Worm (Caenorhabditis elegans) whole organism, early embryonic: ENCODE measurements around the gene D2096.9.
A peak's percentile ranks its signal among the peaks of the same experiment; 100 is the strongest.

ENCODE experiments used
- B0310.2 ChIP-seq: sonication (generic microtip); optimal IDR thresholded peaks from 2 replicates; lab custom pipeline; 2016; ENCODE audit warnings: mild to moderate bottlenecking, missing genetic modification characterization, missing compliant biosample characterization
- ama-1 ChIP-seq: fragments of 150-350 bp; optimal IDR thresholded peaks from 2 replicates; lab custom pipeline; 2014

DNA sequence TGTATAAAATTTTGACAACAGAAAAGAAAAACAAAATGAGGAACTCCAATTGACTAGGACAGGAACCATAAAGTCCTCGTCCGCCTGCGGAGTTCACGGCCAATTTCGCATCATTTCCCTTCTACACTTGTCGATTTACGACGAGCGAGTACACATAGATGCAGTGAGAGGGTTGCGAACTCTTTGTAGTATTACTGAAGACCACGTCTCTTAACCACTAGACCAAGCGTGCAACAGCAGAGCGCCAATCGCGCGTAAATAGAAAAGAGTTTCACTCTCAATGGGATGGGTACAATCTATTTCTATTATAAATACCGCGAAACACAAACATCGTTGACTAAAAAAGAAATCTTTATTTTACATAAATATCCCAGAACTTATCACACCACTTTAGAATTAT, 7.2 kb downstream of the D2096.9 start:
- no peak for TF ChIP-seq ama-1 (lab: Kevin White, UChicago)
- TF ChIP-seq B0310.2: peak; percentile 85
